Worm (Caenorhabditis elegans) whole organism, early embryonic: ENCODE measurements around the gene dhs-26.

Source experiments
- B0310.2 ChIP-seq: sonication (generic microtip); optimal IDR thresholded peaks from 2 replicates; lab custom pipeline; 2016; ENCODE audit warnings: mild to moderate bottlenecking, missing genetic modification characterization, missing compliant biosample characterization
- F13C5.2 ChIP-seq: sonication (generic microtip); optimal IDR thresholded peaks from 2 replicates; lab custom pipeline; 2017; ENCODE audit warnings: mild to moderate bottlenecking, missing genetic modification characterization, inconsistent platforms, missing compliant biosample characterization
- aly-1 ChIP-seq: sonication (generic microtip); optimal IDR thresholded peaks from 2 replicates; lab custom pipeline; 2016; ENCODE audit warnings: missing genetic modification characterization, missing compliant biosample characterization
- ama-1 ChIP-seq: fragments of 150-350 bp; optimal IDR thresholded peaks from 2 replicates; lab custom pipeline; 2014
- ceh-13 ChIP-seq: fragments of 200-800 bp; sonication (Bioruptor generic); optimal IDR thresholded peaks from 2 replicates; lab custom pipeline; 2018; ENCODE audit warnings: mild to moderate bottlenecking, missing genetic modification characterization, missing compliant biosample characterization
- ceh-36 ChIP-seq: sonication (generic microtip); optimal IDR thresholded peaks from 2 replicates; lab custom pipeline; 2016; ENCODE audit warnings: missing genetic modification characterization, inconsistent platforms, missing compliant biosample characterization
- ets-7 ChIP-seq: sonication (generic microtip); optimal IDR thresholded peaks from 2 replicates; lab custom pipeline; 2016; ENCODE audit warnings: missing genotype, missing genetic modification characterization, missing compliant biosample characterization
- flt-1 ChIP-seq: fragments of 200-800 bp; sonication (Bioruptor generic); IDR thresholded peaks from 2 replicates; pipeline ENCODE4 v1.3.6; 2022; ENCODE audit warnings: missing genetic modification characterization, missing compliant biosample characterization
- hmbx-1 ChIP-seq: sonication (generic microtip); optimal IDR thresholded peaks from 2 replicates; lab custom pipeline; 2016; ENCODE audit warnings: mild to moderate bottlenecking, missing genetic modification characterization, missing compliant biosample characterization
- hmg-4 ChIP-seq: fragments of 200-800 bp; sonication (Bioruptor generic); optimal IDR thresholded peaks from 2 replicates; lab custom pipeline; 2018; ENCODE audit warnings: mild to moderate bottlenecking, missing genetic modification characterization, missing compliant biosample characterization
- hnd-1 ChIP-seq: sonication (generic microtip); optimal IDR thresholded peaks from 2 replicates; lab custom pipeline; 2016; ENCODE audit warnings: missing genetic modification characterization, missing compliant biosample characterization
- pes-1 ChIP-seq: fragments of 200-800 bp; sonication (Bioruptor generic); IDR thresholded peaks from 2 replicates; pipeline ENCODE4 v1.3.6; 2022; ENCODE audit warnings: missing genetic modification reagents, missing genetic modification characterization, missing compliant biosample characterization
- scrt-1 ChIP-seq: fragments of 200-800 bp; sonication (Bioruptor generic); IDR thresholded peaks from 2 replicates; pipeline ENCODE4 v1.3.6; 2022; ENCODE audit warnings: missing genetic modification characterization, missing compliant biosample characterization
- sea-1 ChIP-seq: fragments of 200-800 bp; sonication (Bioruptor generic); conservative IDR thresholded peaks from 2 replicates; pipeline ENCODE4 v1.3.6; 2022; ENCODE audit warnings: missing genetic modification characterization, missing compliant biosample characterization
- tbx-11 ChIP-seq: fragments of 200-800 bp; sonication (Bioruptor generic); IDR thresholded peaks from 2 replicates; pipeline ENCODE4 v1.3.6; 2022; ENCODE audit warnings: missing genetic modification characterization, missing compliant biosample characterization
- tbx-37 ChIP-seq: fragments of 200-800 bp; sonication (Bioruptor generic); conservative IDR thresholded peaks from 2 replicates; pipeline ENCODE4 v1.3.6; 2022; ENCODE audit warnings: missing genetic modification reagents, missing genetic modification characterization, missing compliant biosample characterization
- tra-4 ChIP-seq: sonication (generic microtip); optimal IDR thresholded peaks from 2 replicates; lab custom pipeline; 2017; ENCODE audit warnings: missing genetic modification characterization, missing compliant biosample characterization

Gene dhs-26

ce11 chrX:3362378-3362777 is at the start of gene dhs-26:
dhs-26 (minus strand) TSS chrX:3362493.
- TF ChIP-seq ceh-13 (no peak), hnd-1 (no peak), tra-4 (tag; lab: Kevin White, UChicago) (no peak), sea-1 (GFP tag; lab: Robert Waterston, UW) (no peak), scrt-1 (GFP tag; lab: Robert Waterston, UW) (no peak), ama-1 (lab: Kevin White, UChicago) (no peak), hmg-4 (GFP tag; lab: Kevin White, UChicago) (no peak), tbx-11 (GFP tag; lab: Robert Waterston, UW) (no peak), aly-1 (tag; lab: Kevin White, UChicago) (no peak), flt-1 (no peak), hmbx-1 (no peak), ceh-36 (tag; lab: Kevin White, UChicago) (no peak)

ce11 chrX:3411565-3412022 is 49.3 kb upstream of the dhs-26 start, which contains the start of gene unc-78:
unc-78 (minus strand) TSS chrX:3411615.
- TF ChIP-seq aly-1 (tag; lab: Kevin White, UChicago) = peak; percentile 3
- TF ChIP-seq hmbx-1 = no peak

- no peak for TF ChIP-seq scrt-1 (GFP tag; lab: Robert Waterston, UW)
- TF ChIP-seq ets-7 (tag; lab: Kevin White, UChicago) = no peak
- TF ChIP-seq flt-1 = no peak
- no peak for TF ChIP-seq ceh-13
- no peak for TF ChIP-seq sea-1 (GFP tag; lab: Robert Waterston, UW)
- TF ChIP-seq ceh-36 (tag; lab: Kevin White, UChicago) = no peak
- no peak for TF ChIP-seq ama-1 (lab: Kevin White, UChicago)
- TF ChIP-seq pes-1 (GFP tag; lab: Robert Waterston, UW) = no peak
Measured at ce11 chrX:3408717-3409303, 46.5 kb upstream of the dhs-26 start.

- no peak for TF ChIP-seq flt-1
- no peak for TF ChIP-seq aly-1 (tag; lab: Kevin White, UChicago)
- TF ChIP-seq tbx-37 (GFP tag; lab: Robert Waterston, UW) = no peak
- TF ChIP-seq F13C5.2 (tag; lab: Kevin White, UChicago) = no peak
- no peak for TF ChIP-seq tbx-11 (GFP tag; lab: Robert Waterston, UW)
- TF ChIP-seq scrt-1 (GFP tag; lab: Robert Waterston, UW) = no peak
Measured at ce11 chrX:3403195-3403594, 40.9 kb upstream of the dhs-26 start, which contains the start of gene vit-5. vit-5 (plus strand) TSS chrX:3403471.

- TF ChIP-seq tbx-37 (GFP tag; lab: Robert Waterston, UW) = no peak
- no peak for TF ChIP-seq hmbx-1
- no peak for TF ChIP-seq ama-1 (lab: Kevin White, UChicago)
- no peak for TF ChIP-seq hnd-1
- TF ChIP-seq pes-1 (GFP tag; lab: Robert Waterston, UW) = no peak
- no peak for TF ChIP-seq scrt-1 (GFP tag; lab: Robert Waterston, UW)
- no peak for TF ChIP-seq ceh-13
- TF ChIP-seq B0310.2 (tag; lab: Kevin White, UChicago) = no peak
- TF ChIP-seq sea-1 (GFP tag; lab: Robert Waterston, UW) = no peak
- TF ChIP-seq aly-1 (tag; lab: Kevin White, UChicago) = no peak
- no peak for TF ChIP-seq hmg-4 (GFP tag; lab: Kevin White, UChicago)
- no peak for TF ChIP-seq ets-7 (tag; lab: Kevin White, UChicago)
- TF ChIP-seq flt-1 = no peak
- TF ChIP-seq tra-4 (tag; lab: Kevin White, UChicago) = no peak
- no peak for TF ChIP-seq F13C5.2 (tag; lab: Kevin White, UChicago)
- TF ChIP-seq ceh-36 (tag; lab: Kevin White, UChicago) = no peak
- TF ChIP-seq tbx-11 (GFP tag; lab: Robert Waterston, UW) = no peak
Measured at ce11 chrX:3401701-3402100, 39.4 kb upstream of the dhs-26 start, which contains the start of gene C04F6.9. C04F6.9 (plus strand) TSS chrX:3402001.

ce11 chrX:3400387-3400786 is 38.1 kb upstream of the dhs-26 start:
- no peak for TF ChIP-seq flt-1
- no peak for TF ChIP-seq tra-4 (tag; lab: Kevin White, UChicago)
- no peak for TF ChIP-seq ama-1 (lab: Kevin White, UChicago)
- TF ChIP-seq ets-7 (tag; lab: Kevin White, UChicago) = no peak
- no peak for TF ChIP-seq sea-1 (GFP tag; lab: Robert Waterston, UW)
- no peak for TF ChIP-seq tbx-11 (GFP tag; lab: Robert Waterston, UW)
- no peak for TF ChIP-seq ceh-13
- TF ChIP-seq F13C5.2 (tag; lab: Kevin White, UChicago) = no peak
- no peak for TF ChIP-seq hmbx-1
- no peak for TF ChIP-seq aly-1 (tag; lab: Kevin White, UChicago)
- TF ChIP-seq hmg-4 (GFP tag; lab: Kevin White, UChicago) = no peak
- TF ChIP-seq hnd-1 = no peak
- no peak for TF ChIP-seq B0310.2 (tag; lab: Kevin White, UChicago)
- no peak for TF ChIP-seq tbx-37 (GFP tag; lab: Robert Waterston, UW)
- no peak for TF ChIP-seq ceh-36 (tag; lab: Kevin White, UChicago)

- TF ChIP-seq aly-1 (tag; lab: Kevin White, UChicago) (no peak), ceh-13 (no peak)
Measured at ce11 chrX:3399917-3400316, 37.6 kb upstream of the dhs-26 start, which contains the start of gene cht-1. cht-1 (minus strand) TSS chrX:3400017.

ce11 chrX:3396735-3397134 is 34.4 kb upstream of the dhs-26 start:
- TF ChIP-seq B0310.2 (tag; lab: Kevin White, UChicago) = no peak
- no peak for TF ChIP-seq sea-1 (GFP tag; lab: Robert Waterston, UW)
- no peak for TF ChIP-seq ceh-36 (tag; lab: Kevin White, UChicago)
- TF ChIP-seq hmg-4 (GFP tag; lab: Kevin White, UChicago) = no peak
- no peak for TF ChIP-seq tbx-11 (GFP tag; lab: Robert Waterston, UW)
- TF ChIP-seq tra-4 (tag; lab: Kevin White, UChicago) = no peak
- no peak for TF ChIP-seq F13C5.2 (tag; lab: Kevin White, UChicago)
- no peak for TF ChIP-seq scrt-1 (GFP tag; lab: Robert Waterston, UW)
- no peak for TF ChIP-seq ama-1 (lab: Kevin White, UChicago)
